Fruit fly (Drosophila melanogaster): Measurements from ENCODE around the gene ttk.

DNA sequence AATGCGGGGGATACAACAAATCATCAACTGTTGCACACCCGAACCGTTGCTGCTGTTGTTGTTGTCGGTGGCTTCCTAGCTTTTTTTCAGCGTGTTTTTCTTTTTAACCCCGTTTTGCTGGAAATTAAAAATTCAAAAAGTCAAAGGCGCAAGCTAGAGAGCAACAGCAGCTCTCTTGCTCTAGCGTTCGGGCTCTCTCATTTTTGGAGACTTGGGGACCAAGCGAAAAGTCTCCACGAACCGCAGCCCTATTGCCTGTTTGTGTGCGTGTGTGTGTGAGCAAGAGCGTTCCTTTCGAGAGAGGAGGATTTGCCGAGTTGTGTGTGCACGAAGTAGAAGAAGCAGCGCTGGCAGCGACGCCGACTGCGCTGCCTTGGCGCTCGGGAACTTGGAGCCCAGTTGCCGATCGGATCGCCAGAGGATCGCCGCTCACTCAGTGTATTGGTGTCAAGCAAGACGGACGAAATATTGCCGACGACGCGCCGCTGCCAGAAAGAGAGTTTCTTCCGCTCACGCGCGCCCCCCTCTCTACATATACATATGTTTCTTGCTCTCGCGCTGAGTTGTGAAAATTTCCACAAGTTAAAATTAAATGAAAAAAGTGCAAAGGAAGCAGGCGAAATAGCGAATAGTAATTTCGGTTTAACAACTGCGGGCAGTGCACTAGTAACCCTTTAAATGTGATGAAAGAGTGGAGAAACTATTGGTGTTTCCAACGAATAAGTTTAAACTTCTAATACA lies 11.1 kb downstream of the ttk start:
- TF ChIP-seq kay (GFP tag; ENCODE audit: borderline replicate concordance) (no peak), Mnt (GFP tag; optimal IDR thresholded peaks at IDR 0.05) (no peak), toe (GFP tag; optimal IDR thresholded peaks at IDR 0.05) (no peak), CG1620 (GFP tag; optimal IDR thresholded peaks at IDR 0.05) (no peak), cnc (optimal IDR thresholded peaks at IDR 0.05) (no peak), CG7045 (GFP tag; optimal IDR thresholded peaks at IDR 0.05) (no peak), CG33017 (tag; optimal IDR thresholded peaks at IDR 0.05) (no peak), tj (GFP tag; optimal IDR thresholded peaks at IDR 0.05) (peak; percentile 73), CG5204 (GFP tag; optimal IDR thresholded peaks at IDR 0.05) (no peak), ovo (GFP tag; optimal IDR thresholded peaks at IDR 0.05) (no peak), CG12768 (GFP tag; optimal IDR thresholded peaks at IDR 0.05) (no peak), Crg-1 (GFP tag; optimal IDR thresholded peaks at IDR 0.05) (no peak), CG11617 (GFP tag; optimal IDR thresholded peaks at IDR 0.05) (no peak)
